ENCODE assay signal across 3 worm cellular contexts in genomic region chrX:3858355-3858754, ce11.
TF ChIP-seq lines count a peak whose summit lies in the region.

No protein-coding gene starts in this region.

TF ChIP-seq in whole organism, L2 larva, 48 proteins besides CTCF, POLR2A, EP300 and RAD21:
- no peak for TF ChIP-seq sma-9 (GFP tag; optimal IDR thresholded peaks at IDR 0.05; lab: Kevin White, UChicago)
- no peak for TF ChIP-seq sma-9 (tag; optimal IDR thresholded peaks at IDR 0.05; lab: Kevin White, UChicago)
- TF ChIP-seq Y55F3AM.14 (GFP tag; optimal IDR thresholded peaks at IDR 0.05; lab: Kevin White, UChicago), result no peak
- no peak for TF ChIP-seq gmeb-1 (tag; optimal IDR thresholded peaks at IDR 0.05; lab: Kevin White, UChicago)
- no peak for TF ChIP-seq dmd-4 (tag; optimal IDR thresholded peaks at IDR 0.05; lab: Kevin White, UChicago)
- peak; percentile 39 for TF ChIP-seq fos-1 (tag; optimal IDR thresholded peaks at IDR 0.05; lab: Kevin White, UChicago)
- TF ChIP-seq ztf-1 (GFP tag; conservative IDR thresholded peaks at IDR 0.05; lab: Robert Waterston, UW), result no peak
- TF ChIP-seq ztf-11 (tag; optimal IDR thresholded peaks at IDR 0.05; lab: Kevin White, UChicago), result no peak
- no peak for TF ChIP-seq nhr-12 (tag; optimal IDR thresholded peaks at IDR 0.05; lab: Kevin White, UChicago)

TF ChIP-seq in whole organism, L3 larva, 47 proteins besides CTCF, POLR2A, EP300 and RAD21:
- TF ChIP-seq elt-2 (tag; optimal IDR thresholded peaks at IDR 0.05; lab: Kevin White, UChicago), result peak; percentile 56
- peak; percentile 5 for TF ChIP-seq pha-4 (tag; optimal IDR thresholded peaks at IDR 0.05; lab: Kevin White, UChicago)
- TF ChIP-seq elt-1 (tag; optimal IDR thresholded peaks at IDR 0.05; lab: Kevin White, UChicago), result no peak

TF ChIP-seq in whole organism, L4 larva, 104 proteins besides CTCF, POLR2A, EP300 and RAD21:
- TF ChIP-seq nhr-237 (tag; optimal IDR thresholded peaks at IDR 0.05; lab: Kevin White, UChicago), result no peak
- no peak for TF ChIP-seq hlh-30 (tag; optimal IDR thresholded peaks at IDR 0.05; lab: Kevin White, UChicago; ENCODE audit: insufficient read depth)
- no peak for TF ChIP-seq vab-7 (GFP tag; IDR thresholded peaks at IDR 0.05; lab: Robert Waterston, UW)
- no peak for TF ChIP-seq nhr-76 (tag; optimal IDR thresholded peaks at IDR 0.05; lab: Kevin White, UChicago)
- no peak for TF ChIP-seq nhr-10 (tag; optimal IDR thresholded peaks at IDR 0.05; lab: Kevin White, UChicago)
- TF ChIP-seq zip-11 (GFP tag; IDR thresholded peaks at IDR 0.05; lab: Robert Waterston, UW), result no peak
- no peak for TF ChIP-seq ztf-7 (tag; optimal IDR thresholded peaks at IDR 0.05; lab: Kevin White, UChicago)
- no peak for TF ChIP-seq pha-4 (GFP tag; IDR thresholded peaks at IDR 0.05; lab: Robert Waterston, UW)
- TF ChIP-seq pha-4 (tag; optimal IDR thresholded peaks at IDR 0.05; lab: Kevin White, UChicago), result no peak
- no peak for TF ChIP-seq unc-62 (GFP tag; optimal IDR thresholded peaks at IDR 0.05 in 1 of 2; lab: Kevin White, UChicago)
- no peak for TF ChIP-seq unc-62 (tag; optimal IDR thresholded peaks at IDR 0.05; lab: Kevin White, UChicago)
- TF ChIP-seq ctbp-1 (GFP tag; IDR thresholded peaks at IDR 0.05; lab: Robert Waterston, UW), result no peak
- TF ChIP-seq ceh-28 (tag; optimal IDR thresholded peaks at IDR 0.05; lab: Kevin White, UChicago), result no peak
- no peak for TF ChIP-seq skn-1 (tag; optimal IDR thresholded peaks at IDR 0.05; lab: Kevin White, UChicago)
- TF ChIP-seq ZK337.2 (GFP tag; IDR thresholded peaks at IDR 0.05; lab: Robert Waterston, UW), result no peak
- TF ChIP-seq dve-1 (tag; optimal IDR thresholded peaks at IDR 0.05; lab: Kevin White, UChicago; ENCODE audit: insufficient read depth), result peak; percentile 56
- TF ChIP-seq lsy-2 (tag; optimal IDR thresholded peaks at IDR 0.05; lab: Kevin White, UChicago), result no peak
- no peak for TF ChIP-seq lin-38 (GFP tag; IDR thresholded peaks at IDR 0.05; lab: Robert Waterston, UW)
- no peak for TF ChIP-seq mdt-29 (GFP tag; IDR thresholded peaks at IDR 0.05; lab: Robert Waterston, UW)
- peak; percentile 27 for TF ChIP-seq aha-1 (tag; lab: Kevin White, UChicago)
- TF ChIP-seq lim-7 (GFP tag; IDR thresholded peaks at IDR 0.05; lab: Robert Waterston, UW), result no peak
- no peak for TF ChIP-seq lin-39 (tag; optimal IDR thresholded peaks at IDR 0.05; lab: Kevin White, UChicago)
- TF ChIP-seq sdz-12 (GFP tag; optimal IDR thresholded peaks at IDR 0.05; lab: Kevin White, UChicago), result no peak
- TF ChIP-seq pqm-1 (tag; optimal IDR thresholded peaks at IDR 0.05; lab: Kevin White, UChicago), result peak; percentile 16

Comparison
In these comparisons a context has a peak if more than half of its experiments do, and no peak if none do; other contexts are left out.
1. Of the 23 proteins assayed by ChIP-seq in both whole organism, L4 larva and whole organism, L2 larva: peak only in whole organism, L4 larva: none; only in whole organism, L2 larva: fos-1; in both: none; in neither: 22.